Worm (Caenorhabditis elegans) whole organism, L1 larva: ENCODE data around the gene mff-1.

Experiments used
- C04F5.9 ChIP-seq: sonication (generic microtip); optimal IDR thresholded peaks from 2 replicates; lab custom pipeline; 2016; ENCODE audit warnings: missing genetic modification characterization, missing compliant biosample characterization
- alr-1 ChIP-seq: fragments of 200-800 bp; sonication (Bioruptor generic); optimal IDR thresholded peaks from 2 replicates; lab custom pipeline; 2018; ENCODE audit warnings: borderline replicate concordance, mild to moderate bottlenecking, missing genetic modification characterization, missing compliant biosample characterization
- aly-2 ChIP-seq: fragments of 150-350 bp; optimal IDR thresholded peaks from 2 replicates; lab custom pipeline; 2014; ENCODE audit warnings: missing biosample characterization, missing genetic modification characterization
- ceh-63 ChIP-seq: fragments of 200-800 bp; sonication (Bioruptor generic); optimal IDR thresholded peaks from 2 replicates; lab custom pipeline; 2018; ENCODE audit warnings: mild to moderate bottlenecking, missing genetic modification characterization, missing compliant biosample characterization
- ceh-8 ChIP-seq: fragments of 200-800 bp; sonication (Bioruptor generic); optimal IDR thresholded peaks from 2 replicates; lab custom pipeline; 2018; ENCODE audit warnings: mild to moderate bottlenecking, missing genetic modification characterization, moderate library complexity, missing compliant biosample characterization
- ceh-88 ChIP-seq: fragments of 200-800 bp; sonication (Bioruptor generic); IDR thresholded peaks from 2 replicates; pipeline ENCODE4 v1.3.6; 2022; ENCODE audit warnings: missing genetic modification characterization, missing compliant biosample characterization
- ces-1 ChIP-seq: fragments of 150-350 bp; optimal IDR thresholded peaks from 2 replicates; lab custom pipeline; 2014; ENCODE audit warnings: missing biosample characterization, missing genetic modification reagents, missing genetic modification characterization
- dsc-1 ChIP-seq: sonication (generic microtip); optimal IDR thresholded peaks from 2 replicates; lab custom pipeline; 2016; ENCODE audit warnings: mild to moderate bottlenecking, missing genetic modification characterization, missing compliant biosample characterization
- egl-13 ChIP-seq: sonication (generic microtip); optimal IDR thresholded peaks from 2 replicates; lab custom pipeline; 2016; ENCODE audit warnings: missing genotype, missing genetic modification reagents, missing genetic modification characterization, missing compliant biosample characterization
- egl-27 ChIP-seq, 2 experiments: fragments of 150-350 bp in 1 of 2; sonication (generic microtip); optimal IDR thresholded peaks; 3 replicates each; lab custom pipeline; 2017 to 2018; ENCODE audit warnings: missing biosample characterization in 2 of 2, missing genetic modification characterization in 2 of 2, missing genetic modification reagents in 2 of 2
- elt-2 ChIP-seq: sonication (generic microtip); optimal IDR thresholded peaks from 2 replicates; lab custom pipeline; 2016; ENCODE audit warnings: missing genetic modification characterization, mild to moderate bottlenecking, inconsistent platforms, missing compliant biosample characterization, missing genetic modification reagents
- elt-3 ChIP-seq, 6 experiments: fragments of 150-350 bp in 1 of 6; sonication (generic microtip); optimal IDR thresholded peaks; 2 replicates each; lab custom pipeline; 2017 to 2018; ENCODE audit warnings: missing biosample characterization in 6 of 6, missing genetic modification characterization in 6 of 6, inconsistent platforms in 1 of 6
- fkh-10 ChIP-seq: sonication (generic microtip); optimal IDR thresholded peaks from 2 replicates; lab custom pipeline; 2017; ENCODE audit warnings: missing biosample characterization, missing genetic modification reagents, missing genetic modification characterization
- fkh-4 ChIP-seq: sonication (generic microtip); optimal IDR thresholded peaks from 2 replicates; lab custom pipeline; 2016; ENCODE audit warnings: missing compliant biosample characterization, missing genetic modification characterization, borderline replicate concordance
- fos-1 ChIP-seq: fragments of 150-350 bp; optimal IDR thresholded peaks from 2 replicates; lab custom pipeline; 2014; ENCODE audit warnings: missing biosample characterization, missing genetic modification characterization
- hlh-17 ChIP-seq: fragments of 200-800 bp; sonication (Bioruptor generic); optimal IDR thresholded peaks from 2 replicates; lab custom pipeline; 2018; ENCODE audit warnings: missing genetic modification characterization, mild to moderate bottlenecking, missing compliant biosample characterization, moderate library complexity, borderline replicate concordance
- hlh-4 ChIP-seq: sonication (generic microtip); optimal IDR thresholded peaks from 2 replicates; lab custom pipeline; 2016; ENCODE audit warnings: mild to moderate bottlenecking, missing genetic modification characterization, missing compliant biosample characterization
- hpl-2 ChIP-seq: fragments of 150-350 bp; optimal IDR thresholded peaks from 2 replicates; lab custom pipeline; 2014; ENCODE audit warnings: missing biosample characterization, missing genetic modification reagents, missing genetic modification characterization
- irx-1 ChIP-seq: sonication (generic microtip); optimal IDR thresholded peaks from 2 replicates; lab custom pipeline; 2016; ENCODE audit warnings: missing genetic modification characterization, missing compliant biosample characterization
- lin-14 ChIP-seq: fragments of 200-800 bp; sonication (Bioruptor generic); optimal IDR thresholded peaks from 2 replicates; lab custom pipeline; 2018; ENCODE audit warnings: mild to moderate bottlenecking, missing genetic modification characterization, moderate library complexity, missing compliant biosample characterization
- lin-15B ChIP-seq: fragments of 150-350 bp; sonication (generic microtip); optimal IDR thresholded peaks from 3 replicates; lab custom pipeline; 2014; ENCODE audit warnings: missing biosample characterization, missing genetic modification characterization
- lin-35 ChIP-seq, 2 experiments: fragments of 150-350 bp; optimal IDR thresholded peaks; 2 replicates each; lab custom pipeline; 2014; ENCODE audit warnings: missing biosample characterization in 2 of 2, missing genetic modification characterization in 2 of 2, missing genetic modification reagents in 2 of 2
- lin-39 ChIP-seq: fragments of 150-350 bp; optimal IDR thresholded peaks from 2 replicates; lab custom pipeline; 2014; ENCODE audit warnings: missing biosample characterization, missing genetic modification reagents, missing genetic modification characterization
- lsy-2 ChIP-seq, 2 experiments: fragments of 150-350 bp; optimal IDR thresholded peaks; 2 replicates each; lab custom pipeline; 2014; ENCODE audit warnings: missing biosample characterization in 2 of 2, missing genetic modification characterization in 2 of 2
- mdl-1 ChIP-seq, 2 experiments: fragments of 150-350 bp; optimal IDR thresholded peaks; 2 replicates each; lab custom pipeline; 2014 to 2017; ENCODE audit warnings: missing biosample characterization in 2 of 2, missing genetic modification characterization in 2 of 2, inconsistent platforms in 1 of 2
- mep-1 ChIP-seq: fragments of 150-350 bp; optimal IDR thresholded peaks from 2 replicates; lab custom pipeline; 2014; ENCODE audit warnings: missing biosample characterization, missing genetic modification characterization
- nhr-11 ChIP-seq: fragments of 150-350 bp; optimal IDR thresholded peaks from 2 replicates; lab custom pipeline; 2014; ENCODE audit warnings: missing biosample characterization, missing genetic modification characterization
- nhr-19 ChIP-seq: fragments of 200-800 bp; sonication (Bioruptor generic); conservative IDR thresholded peaks from 2 replicates; pipeline ENCODE4 v1.3.6; 2022; ENCODE audit warnings: missing genetic modification characterization, missing compliant biosample characterization
- nhr-20 ChIP-seq: sonication (generic microtip); optimal IDR thresholded peaks from 2 replicates; lab custom pipeline; 2016; ENCODE audit warnings: mild to moderate bottlenecking, missing genetic modification characterization, missing compliant biosample characterization
- nhr-237 ChIP-seq: fragments of 150-350 bp; optimal IDR thresholded peaks from 2 replicates; lab custom pipeline; 2014; ENCODE audit warnings: missing biosample characterization, missing genetic modification characterization
- nhr-28 ChIP-seq: fragments of 150-350 bp; optimal IDR thresholded peaks from 2 replicates; lab custom pipeline; 2014; ENCODE audit warnings: missing biosample characterization, missing genetic modification characterization
- nhr-47 ChIP-seq: sonication (generic microtip); optimal IDR thresholded peaks from 2 replicates; lab custom pipeline; 2016; ENCODE audit warnings: mild to moderate bottlenecking, missing genetic modification characterization, moderate library complexity, missing compliant biosample characterization
- nhr-71 ChIP-seq: sonication (generic microtip); optimal IDR thresholded peaks from 2 replicates; lab custom pipeline; 2016; ENCODE audit warnings: mild to moderate bottlenecking, missing genetic modification characterization, moderate library complexity, missing compliant biosample characterization
- nhr-76 ChIP-seq: sonication (generic microtip); optimal IDR thresholded peaks from 2 replicates; lab custom pipeline; 2017; ENCODE audit warnings: missing biosample characterization, missing genetic modification characterization
- nhr-77 ChIP-seq: fragments of 150-350 bp; optimal IDR thresholded peaks from 2 replicates; lab custom pipeline; 2014; ENCODE audit warnings: missing biosample characterization, missing genetic modification characterization
- nhr-84 ChIP-seq: sonication (generic microtip); optimal IDR thresholded peaks from 2 replicates; lab custom pipeline; 2017; ENCODE audit warnings: missing biosample characterization, missing genetic modification characterization
- nhr-85 ChIP-seq: sonication (generic microtip); peaks from one replicate; lab custom pipeline; 2016; ENCODE audit warnings: missing genetic modification characterization, inconsistent platforms, missing compliant biosample characterization
- pag-3 ChIP-seq: sonication (generic microtip); optimal IDR thresholded peaks from 2 replicates; lab custom pipeline; 2017; ENCODE audit warnings: missing genetic modification characterization, mild to moderate bottlenecking, missing compliant biosample characterization, antibody characterized with exemption, borderline replicate concordance; ENCODE audit not compliant: insufficient read depth
- pqm-1 ChIP-seq: sonication (generic microtip); optimal IDR thresholded peaks from 3 replicates; lab custom pipeline; 2017; ENCODE audit warnings: missing biosample characterization, missing genetic modification characterization
- skn-1 ChIP-seq: fragments of 150-350 bp; optimal IDR thresholded peaks from 2 replicates; lab custom pipeline; 2014; ENCODE audit warnings: missing biosample characterization, missing genetic modification characterization
- snpc-4 ChIP-seq: fragments of 150-350 bp; optimal IDR thresholded peaks from 2 replicates; lab custom pipeline; 2014; ENCODE audit warnings: missing biosample characterization, missing genetic modification characterization
- sup-37 ChIP-seq: fragments of 200-800 bp; sonication (Bioruptor generic); optimal IDR thresholded peaks from 2 replicates; lab custom pipeline; 2018; ENCODE audit warnings: mild to moderate bottlenecking, missing genetic modification characterization, missing compliant biosample characterization
- swsn-7 ChIP-seq: sonication (generic microtip); optimal IDR thresholded peaks from 2 replicates; lab custom pipeline; 2016; ENCODE audit warnings: missing genetic modification characterization, missing compliant biosample characterization
- tlp-1 ChIP-seq: fragments of 150-350 bp; optimal IDR thresholded peaks from 2 replicates; lab custom pipeline; 2014; ENCODE audit warnings: missing biosample characterization, missing genetic modification characterization
- unc-62 ChIP-seq: fragments of 150-350 bp; optimal IDR thresholded peaks from 2 replicates; lab custom pipeline; 2014; ENCODE audit warnings: missing biosample characterization, missing genetic modification reagents, missing genetic modification characterization
- unc-86 ChIP-seq: sonication (generic microtip); optimal IDR thresholded peaks from 2 replicates; lab custom pipeline; 2016; ENCODE audit warnings: missing genetic modification characterization, missing compliant biosample characterization
- vab-15 ChIP-seq: sonication (generic microtip); optimal IDR thresholded peaks from 2 replicates; lab custom pipeline; 2017; ENCODE audit warnings: missing genotype, mild to moderate bottlenecking, missing genetic modification characterization, missing compliant biosample characterization
- xbp-1 ChIP-seq: sonication (generic microtip); optimal IDR thresholded peaks from 2 replicates; lab custom pipeline; 2016; ENCODE audit warnings: missing genetic modification characterization, missing compliant biosample characterization
- zip-4 ChIP-seq: fragments of 200-800 bp; sonication (Bioruptor generic); optimal IDR thresholded peaks from 2 replicates; lab custom pipeline; 2018; ENCODE audit warnings: mild to moderate bottlenecking, missing genetic modification characterization, moderate library complexity, missing compliant biosample characterization
- ztf-11 ChIP-seq, 2 experiments: sonication (generic microtip); optimal IDR thresholded peaks; 2 replicates each; lab custom pipeline; 2016 to 2017; ENCODE audit warnings: missing genetic modification characterization in 2 of 2, missing biosample characterization in 1 of 2, missing compliant biosample characterization in 1 of 2

The mff-1 gene

ce11 chrX:12976774-12977173 is 10.2 kb downstream of the mff-1 start, which contains the start of the genes F11C1.4 and F11C1.10:
Gene F11C1.4, plus strand, starts transcription at chrX:12977074.
Gene F11C1.10, plus strand, starts transcription at chrX:12977082.
- TF ChIP-seq vab-15 (tag; lab: Kevin White, UChicago) (no peak), skn-1 (tag; lab: Kevin White, UChicago) (no peak), aly-2 (tag; lab: Kevin White, UChicago) (no peak), fos-1 (no peak), zip-4 (GFP tag; lab: Kevin White, UChicago) (no peak), hlh-4 (no peak), lin-14 (GFP tag; lab: Kevin White, UChicago) (no peak), nhr-77 (tag; lab: Kevin White, UChicago) (no peak), egl-27 (tag; optimal IDR thresholded peaks at IDR 0.05; lab: Kevin White, UChicago) (no peak)

ce11 chrX:12975595-12976089 is 11.4 kb downstream of the mff-1 start, which contains the start of gene ppk-3:
Gene ppk-3, minus strand, starts transcription at chrX:12975645.
- TF ChIP-seq lin-39 (tag; lab: Kevin White, UChicago) (peak; percentile 81), aly-2 (tag; lab: Kevin White, UChicago) (no peak), nhr-11 (tag; lab: Kevin White, UChicago) (peak; percentile 67), elt-3 (tag; optimal IDR thresholded peaks at IDR 0.05; lab: Kevin White, UChicago) (peak in 5 of 6 experiments; percentile 50 to 87 (median 64)), xbp-1 (tag; lab: Kevin White, UChicago) (peak; percentile 83), dsc-1 (tag; lab: Kevin White, UChicago) (peak; percentile 89), nhr-28 (tag; lab: Kevin White, UChicago) (no peak), ces-1 (GFP tag; lab: Kevin White, UChicago) (no peak), nhr-84 (tag; lab: Kevin White, UChicago) (no peak), mdl-1 (tag; optimal IDR thresholded peaks at IDR 0.05; lab: Kevin White, UChicago) (peak in 1 of 2 experiments; percentile 82), lsy-2 (tag; optimal IDR thresholded peaks at IDR 0.05; lab: Kevin White, UChicago) (peak; percentile 78 to 83), fkh-10 (GFP tag; lab: Kevin White, UChicago) (peak; percentile 40), unc-62 (no peak), hpl-2 (GFP tag; lab: Kevin White, UChicago) (peak; percentile 20), alr-1 (tag; lab: Kevin White, UChicago) (no peak), ceh-8 (GFP tag; lab: Kevin White, UChicago) (peak; percentile 49), fkh-4 (tag; lab: Kevin White, UChicago) (no peak), nhr-237 (tag; lab: Kevin White, UChicago) (peak; percentile 29), ztf-11 (tag; optimal IDR thresholded peaks at IDR 0.05; lab: Kevin White, UChicago) (peak in 1 of 2 experiments; percentile 50), sup-37 (peak; percentile 56), nhr-19 (peak; percentile 91), egl-13 (tag; lab: Kevin White, UChicago) (peak; percentile 63), tlp-1 (tag; lab: Kevin White, UChicago) (no peak), hlh-4 (no peak), elt-2 (tag; lab: Kevin White, UChicago) (peak; percentile 19), nhr-71 (tag; lab: Kevin White, UChicago) (peak; percentile 96), irx-1 (tag; lab: Kevin White, UChicago) (peak; percentile 81), snpc-4 (tag; lab: Kevin White, UChicago) (peak; percentile 70), ceh-63 (GFP tag; lab: Kevin White, UChicago) (no peak), pag-3 (peak; percentile 37), mep-1 (tag; lab: Kevin White, UChicago) (peak; percentile 93), ceh-88 (GFP tag; lab: Robert Waterston, UW) (peak; percentile 61), nhr-85 (tag; lab: Kevin White, UChicago) (peak; percentile 92), nhr-47 (tag; lab: Kevin White, UChicago) (peak; percentile 88), nhr-20 (tag; lab: Kevin White, UChicago) (peak; percentile 93), lin-35 (GFP tag; optimal IDR thresholded peaks at IDR 0.05; lab: Kevin White, UChicago) (peak; percentile 84 to 88), lin-15B (tag; lab: Kevin White, UChicago) (peak; percentile 68), nhr-76 (tag; lab: Kevin White, UChicago) (no peak), C04F5.9 (tag; lab: Kevin White, UChicago) (peak; percentile 59), unc-86 (tag; lab: Kevin White, UChicago) (peak; percentile 78), pqm-1 (tag; lab: Kevin White, UChicago) (no peak), swsn-7 (tag; lab: Kevin White, UChicago) (peak; percentile 89), hlh-17 (GFP tag; lab: Kevin White, UChicago) (no peak), egl-27 (tag; optimal IDR thresholded peaks at IDR 0.05; lab: Kevin White, UChicago) (no peak)
